Fruit fly (Drosophila melanogaster): Measurements from ENCODE around the gene Aprt.

The Aprt gene

dm6 chr3L:1886125-1886544 is 1.3 kb upstream of the Aprt start:
- peak; percentile 81 for TF ChIP-seq CG17801 (GFP tag; optimal IDR thresholded peaks at IDR 0.05; ENCODE audit: partially characterized antibody)

- no peak for TF ChIP-seq CG17801 (GFP tag; optimal IDR thresholded peaks at IDR 0.05; ENCODE audit: partially characterized antibody)
Measured at dm6 chr3L:1885436-1885835, 617 bp upstream of the Aprt start, which contains the start of gene Tmhs. TSS of gene Tmhs (plus strand) at chr3L:1885657.

- no peak for TF ChIP-seq CG17801 (GFP tag; optimal IDR thresholded peaks at IDR 0.05; ENCODE audit: partially characterized antibody)
Measured at dm6 chr3L:1882868-1883554, 1.8 kb downstream of the Aprt start, which contains the start of gene CG13937. TSS of gene CG13937 (minus strand) at chr3L:1883041.

- TF ChIP-seq CG17801 (GFP tag; optimal IDR thresholded peaks at IDR 0.05; ENCODE audit: partially characterized antibody) = no peak
Measured at dm6 chr3L:1881919-1882318, 2.9 kb downstream of the Aprt start.

- no peak for TF ChIP-seq CG17801 (GFP tag; optimal IDR thresholded peaks at IDR 0.05; ENCODE audit: partially characterized antibody)
Measured at dm6 chr3L:1880692-1881091, 4.1 kb downstream of the Aprt start.

dm6 chr3L:1876215-1876625 is 8.6 kb downstream of the Aprt start, which contains the start of gene dre4:
TSS of gene dre4 (minus strand) at chr3L:1876312.
- TF ChIP-seq CG17801 (GFP tag; optimal IDR thresholded peaks at IDR 0.05; ENCODE audit: partially characterized antibody) = peak; percentile 42

- TF ChIP-seq CG17801 (GFP tag; optimal IDR thresholded peaks at IDR 0.05; ENCODE audit: partially characterized antibody) = no peak
Measured at dm6 chr3L:1869719-1870118, 15.1 kb downstream of the Aprt start, which contains the start of gene CG13924. TSS of gene CG13924 (plus strand) at chr3L:1870019.

- no peak for TF ChIP-seq CG17801 (GFP tag; optimal IDR thresholded peaks at IDR 0.05; ENCODE audit: partially characterized antibody)
Measured at dm6 chr3L:1868841-1869240, 16.0 kb downstream of the Aprt start.

dm6 chr3L:1866021-1866811 is 18.6 kb downstream of the Aprt start:
- TF ChIP-seq CG17801 (GFP tag; optimal IDR thresholded peaks at IDR 0.05; ENCODE audit: partially characterized antibody) = no peak

- TF ChIP-seq CG17801 (GFP tag; optimal IDR thresholded peaks at IDR 0.05; ENCODE audit: partially characterized antibody) = no peak
Measured at dm6 chr3L:1865121-1865727, 19.6 kb downstream of the Aprt start, which contains the start of the genes HBS1 and CG12025. TSS of gene HBS1 (minus strand) at chr3L:1865240. TSS of gene CG12025 (plus strand) at chr3L:1865430.

dm6 chr3L:1861794-1862447 is 22.9 kb downstream of the Aprt start, which contains the start of gene Rap1:
TSS of gene Rap1 (minus strand) at chr3L:1862239.
- peak; percentile 30 for TF ChIP-seq CG17801 (GFP tag; optimal IDR thresholded peaks at IDR 0.05; ENCODE audit: partially characterized antibody)

dm6 chr3L:1861400-1861793 is 23.4 kb downstream of the Aprt start:
- TF ChIP-seq CG17801 (GFP tag; optimal IDR thresholded peaks at IDR 0.05; ENCODE audit: partially characterized antibody) = no peak

dm6 chr3L:1860749-1861148 is 24.1 kb downstream of the Aprt start:
- TF ChIP-seq CG17801 (GFP tag; optimal IDR thresholded peaks at IDR 0.05; ENCODE audit: partially characterized antibody) = no peak

- TF ChIP-seq CG17801 (GFP tag; optimal IDR thresholded peaks at IDR 0.05; ENCODE audit: partially characterized antibody) = peak; percentile 22
Measured at dm6 chr3L:1859563-1859962, 25.3 kb downstream of the Aprt start.
